Fruit fly (Drosophila melanogaster): ENCODE data around the gene Nup205.

DNA sequence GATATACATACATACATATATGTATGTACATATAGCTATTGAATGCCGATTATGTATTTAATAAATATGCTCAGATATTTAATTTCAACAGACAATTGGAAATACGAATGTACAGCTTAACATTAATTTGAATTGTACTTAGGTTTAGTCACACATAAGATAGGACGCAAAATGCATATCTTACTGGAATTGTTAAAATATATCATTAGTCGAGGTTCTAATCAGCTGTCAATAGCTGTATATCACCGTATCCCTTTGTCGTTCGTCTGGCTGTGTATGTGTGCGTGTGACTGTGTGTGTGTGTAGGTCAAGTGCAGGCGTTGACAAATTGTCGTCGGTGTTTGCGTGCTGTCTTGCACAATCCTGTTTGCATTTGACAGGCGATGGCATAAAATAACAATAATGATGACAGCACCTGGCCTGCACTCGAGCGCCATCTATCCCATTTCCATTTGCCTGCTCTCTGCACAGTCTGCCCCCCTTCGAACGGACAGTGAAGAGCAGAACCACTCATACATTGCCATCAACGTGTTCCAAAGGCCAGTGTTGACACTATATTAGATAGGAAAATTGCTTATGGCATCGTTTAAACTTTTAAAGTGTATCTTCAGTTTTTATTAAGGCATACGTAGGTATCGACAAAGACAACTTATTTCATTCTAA is 45.4 kb downstream of the Nup205 start:
- TF ChIP-seq kay (GFP tag; ENCODE audit: borderline replicate concordance) (peak; percentile 16), toe (GFP tag; optimal IDR thresholded peaks at IDR 0.05) (no peak), bab1 (GFP tag; optimal IDR thresholded peaks at IDR 0.05) (no peak), CG7101 (tag; optimal IDR thresholded peaks at IDR 0.05) (no peak), Mnt (GFP tag; optimal IDR thresholded peaks at IDR 0.05) (no peak)

All from whole organism, adult.